Fruit fly (Drosophila melanogaster): ENCODE data around the gene Pdp1.

- TF ChIP-seq psq (GFP tag; optimal IDR thresholded peaks at IDR 0.05) (no peak), dsf (GFP tag; optimal IDR thresholded peaks at IDR 0.05; ENCODE audit: borderline replicate concordance) (no peak), pan (optimal IDR thresholded peaks at IDR 0.05) (no peak), Vsx2 (GFP tag; optimal IDR thresholded peaks at IDR 0.05; ENCODE audit: partially characterized antibody) (no peak), Hr78 (GFP tag; optimal IDR thresholded peaks at IDR 0.05) (no peak), br (GFP tag; optimal IDR thresholded peaks at IDR 0.05) (no peak), tai (GFP tag; optimal IDR thresholded peaks at IDR 0.05) (no peak), h (GFP tag; optimal IDR thresholded peaks at IDR 0.05) (no peak)
These were observed 9.2 kb upstream of the Pdp1 start for dm6 chr3L:7876367-7876703.

Measured in whole organism, wandering third instar larva.